Fruit fly (Drosophila melanogaster): ENCODE measurements around the gene CG1523.

The CG1523 gene

dm6 chr3R:28811677-28812465 lies 7.6 kb downstream of the CG1523 start, which contains the start of gene Prp39 (continued):
- TF ChIP-seq Opbp (GFP tag; IDR thresholded peaks at IDR 0.05; ENCODE audit: partially characterized antibody) (peak; percentile 65; the same call in 2 of the 3 replicates), pan (optimal IDR thresholded peaks at IDR 0.05) (no peak), pan (GFP tag; optimal IDR thresholded peaks at IDR 0.05 in 1 of 2, IDR thresholded peaks at IDR 0.05 in 1 of 2) (peak in 1 of 2 experiments; percentile 55), Xrp1 (GFP tag; IDR thresholded peaks at IDR 0.05) (peak; percentile 54; the same call in 1 of the 2 replicates), HLHmδ (GFP tag; optimal IDR thresholded peaks at IDR 0.05) (no peak), Hey (tag; optimal IDR thresholded peaks at IDR 0.05) (no peak), run (tag; optimal IDR thresholded peaks at IDR 0.05) (no peak), Hmx (GFP tag; optimal IDR thresholded peaks at IDR 0.05) (no peak), CG11456 (GFP tag; IDR thresholded peaks at IDR 0.05) (0 out of 3 replicates have a peak, but pooled peaks have one; percentile 47), Nf-YC (tag; optimal IDR thresholded peaks at IDR 0.05) (no peak), her (GFP tag; optimal IDR thresholded peaks at IDR 0.05) (no peak), E2f2 (GFP tag; IDR thresholded peaks at IDR 0.05) (peak; percentile 52; the same call in 1 of the 2 replicates), Taf1 (GFP tag; IDR thresholded peaks at IDR 0.05) (0 out of 2 replicates have a peak, but pooled peaks have one; percentile 20), dan (GFP tag; IDR thresholded peaks at IDR 0.05) (no peak), wdn (GFP tag; IDR thresholded peaks at IDR 0.05) (no peak), Dek (tag; optimal IDR thresholded peaks at IDR 0.05) (no peak), oc (tag; optimal IDR thresholded peaks at IDR 0.05) (no peak), CG7372 (GFP tag; IDR thresholded peaks at IDR 0.05) (peak; percentile 21; the same call in 1 of the 2 replicates), ttk (GFP tag; IDR thresholded peaks at IDR 0.05) (peak; percentile 46; the same call in 1 of the 2 replicates), Nf-YB (GFP tag; optimal IDR thresholded peaks at IDR 0.05) (no peak), Hand (GFP tag; optimal IDR thresholded peaks at IDR 0.05) (no peak), CG11085 (GFP tag; IDR thresholded peaks at IDR 0.05) (no peak), grau (tag; optimal IDR thresholded peaks at IDR 0.05) (peak; percentile 0), CG3281 (GFP tag; optimal IDR thresholded peaks at IDR 0.05) (no peak), slbo (GFP tag; IDR thresholded peaks at IDR 0.05) (peak; percentile 72), ara (GFP tag; IDR thresholded peaks at IDR 0.05) (no peak), amos (GFP tag; IDR thresholded peaks at IDR 0.05; ENCODE audit: partially characterized antibody) (peak; percentile 72), sqz (GFP tag; optimal IDR thresholded peaks at IDR 0.05) (no peak), CG3065 (GFP tag; optimal IDR thresholded peaks at IDR 0.05) (no peak), exex (tag; optimal IDR thresholded peaks at IDR 0.05) (no peak), lilli (GFP tag; optimal IDR thresholded peaks at IDR 0.05) (peak; percentile 51), CTCF (GFP tag; optimal IDR thresholded peaks at IDR 0.05) (no peak), Chrac-16 (GFP tag; optimal IDR thresholded peaks at IDR 0.05) (peak; percentile 23), Med (GFP tag) (peak; percentile 84), ssp (GFP tag; IDR thresholded peaks at IDR 0.05) (no peak), sd (tag; optimal IDR thresholded peaks at IDR 0.05) (no peak), Sry-β (GFP tag; optimal IDR thresholded peaks at IDR 0.05) (peak; percentile 92), CG11504 (tag; optimal IDR thresholded peaks at IDR 0.05) (no peak), CG31224 (GFP tag; IDR thresholded peaks at IDR 0.05) (no peak), klu (GFP tag; IDR thresholded peaks at IDR 0.05) (peak; percentile 13; the same call in 1 of the 2 replicates), CG4820 (GFP tag; optimal IDR thresholded peaks at IDR 0.05) (no peak), repo (GFP tag; optimal IDR thresholded peaks at IDR 0.05) (no peak), chn (GFP tag; optimal IDR thresholded peaks at IDR 0.05) (peak; percentile 27), Ets65A (GFP tag) (peak; percentile 84), ash1 (GFP tag; optimal IDR thresholded peaks at IDR 0.05) (no peak), CG10321 (GFP tag; IDR thresholded peaks at IDR 0.05) (no peak), ro (GFP tag; IDR thresholded peaks at IDR 0.05) (no peak), crol (GFP tag; IDR thresholded peaks at IDR 0.05) (no peak), NC2α (GFP tag; optimal IDR thresholded peaks at IDR 0.05) (no peak), kay (GFP tag; optimal IDR thresholded peaks at IDR 0.05) (peak; percentile 60), nerfin-1 (tag; optimal IDR thresholded peaks at IDR 0.05) (no peak)
